Worm (Caenorhabditis elegans): Measurements from ENCODE around the gene C26B2.7.

- TF ChIP-seq W03F9.2 (tag; optimal IDR thresholded peaks at IDR 0.05): no peak
- no peak for TF ChIP-seq him-1 (tag; optimal IDR thresholded peaks at IDR 0.05)
These were observed 46.3 kb downstream of the C26B2.7 start, which contains the start of gene sax-7 for ce11 chrIV:8062359-8062758.
